Fruit fly (Drosophila melanogaster) whole organism, embryonic: ENCODE results near the gene pont.

ENCODE experiments used
- Antp ChIP-seq: fragments of 200-800 bp; sonication (Bioruptor generic); optimal IDR thresholded peaks from 3 replicates; lab custom pipeline; 2016; ENCODE audit warnings: missing biosample characterization, missing genetic modification characterization
- Atf-2 ChIP-seq: fragments of 200-800 bp; sonication (Bioruptor generic); optimal IDR thresholded peaks from 2 replicates; lab custom pipeline; 2016; ENCODE audit warnings: missing biosample characterization, missing genetic modification characterization
- Atf3 ChIP-seq: fragments of 200-800 bp; sonication (Bioruptor generic); optimal IDR thresholded peaks from 3 replicates; lab custom pipeline; 2016; ENCODE audit warnings: missing biosample characterization, missing genetic modification characterization
- Bgb ChIP-seq: fragments of 200-800 bp; sonication (Bioruptor generic); IDR thresholded peaks from 2 replicates; pipeline ENCODE4 v1.3.6; 2022; ENCODE audit warnings: missing biosample characterization, missing genetic modification characterization; ENCODE audit not compliant: partially characterized antibody
- CG11504 ChIP-seq: fragments of 200-800 bp; sonication (Bioruptor generic); optimal IDR thresholded peaks from 3 replicates; lab custom pipeline; 2019; ENCODE audit warnings: missing biosample characterization, mild to moderate bottlenecking, missing genetic modification characterization, moderate library complexity
- CG11695 ChIP-seq: fragments of 200-800 bp; sonication (Bioruptor generic); IDR thresholded peaks from 3 replicates; pipeline ENCODE4 v1.3.6; 2022; ENCODE audit warnings: missing biosample characterization, missing genetic modification characterization
- CG12071 ChIP-seq: fragments of 200-800 bp; sonication (Bioruptor generic); optimal IDR thresholded peaks from 3 replicates; lab custom pipeline; 2018; ENCODE audit warnings: missing biosample characterization, mild to moderate bottlenecking, missing genetic modification characterization
- CG12104 ChIP-seq: fragments of 200-800 bp; sonication (Bioruptor generic); optimal IDR thresholded peaks from 3 replicates; lab custom pipeline; 2016; ENCODE audit warnings: missing biosample characterization, missing genetic modification characterization
- CG12299 ChIP-seq: fragments of 200-800 bp; sonication (Bioruptor generic); optimal IDR thresholded peaks from 2 replicates; lab custom pipeline; 2018; ENCODE audit warnings: missing biosample characterization, mild to moderate bottlenecking, missing genetic modification characterization
- CG16815 ChIP-seq: fragments of 200-800 bp; sonication (Bioruptor generic); optimal IDR thresholded peaks from 3 replicates; lab custom pipeline; 2017; ENCODE audit warnings: missing biosample characterization, mild to moderate bottlenecking, missing genetic modification characterization
- CG17912 ChIP-seq: fragments of 200-800 bp; sonication (Bioruptor generic); optimal IDR thresholded peaks from 2 replicates; lab custom pipeline; 2018; ENCODE audit warnings: missing biosample characterization, mild to moderate bottlenecking, missing genetic modification characterization
- CG1792 ChIP-seq: fragments of 200-800 bp; sonication (Bioruptor generic); optimal IDR thresholded peaks from 2 replicates; lab custom pipeline; 2016; ENCODE audit warnings: missing biosample characterization, missing genetic modification characterization
- CG30431 ChIP-seq: fragments of 200-800 bp; sonication (Bioruptor generic); optimal IDR thresholded peaks from 2 replicates; lab custom pipeline; 2017; ENCODE audit warnings: missing biosample characterization, missing genetic modification characterization
- CG31388 ChIP-seq: fragments of 200-800 bp; sonication (Bioruptor generic); optimal IDR thresholded peaks from 2 replicates; lab custom pipeline; 2016; ENCODE audit warnings: missing biosample characterization, missing genetic modification characterization
- CG3838 ChIP-seq: fragments of 200-800 bp; sonication (Bioruptor generic); optimal IDR thresholded peaks from 3 replicates; lab custom pipeline; 2016; ENCODE audit warnings: missing biosample characterization, missing genetic modification characterization
- CG4404 ChIP-seq: fragments of 200-800 bp; sonication (Bioruptor generic); IDR thresholded peaks from 2 replicates; pipeline ENCODE4 v1.3.6; 2022; ENCODE audit warnings: missing biosample characterization, missing genetic modification characterization
- CG4424 ChIP-seq: fragments of 200-800 bp; sonication (Bioruptor generic); optimal IDR thresholded peaks from 3 replicates; lab custom pipeline; 2016; ENCODE audit warnings: missing biosample characterization, missing genetic modification characterization
- CG6254 ChIP-seq: fragments of 200-800 bp; sonication (Bioruptor generic); optimal IDR thresholded peaks from 3 replicates; lab custom pipeline; 2017; ENCODE audit warnings: mild to moderate bottlenecking, missing biosample characterization, missing genetic modification reagents, missing genetic modification characterization
- CG6683 ChIP-seq: fragments of 200-800 bp; sonication (Bioruptor generic); optimal IDR thresholded peaks from 2 replicates; lab custom pipeline; 2017; ENCODE audit warnings: missing biosample characterization, mild to moderate bottlenecking, missing genetic modification characterization, missing genetic modification reagents
- CG6813 ChIP-seq: fragments of 200-800 bp; sonication (Bioruptor generic); optimal IDR thresholded peaks from 2 replicates; lab custom pipeline; 2017; ENCODE audit warnings: missing biosample characterization, missing genetic modification characterization, mild to moderate bottlenecking, moderate library complexity, missing genetic modification reagents
- CG8924 ChIP-seq: fragments of 200-800 bp; optimal IDR thresholded peaks from 3 replicates; lab custom pipeline; 2019; ENCODE audit warnings: missing biosample characterization, mild to moderate bottlenecking, missing genetic modification characterization, moderate library complexity
- CG9215 ChIP-seq: fragments of 200-800 bp; sonication (Bioruptor generic); IDR thresholded peaks from 2 replicates; pipeline ENCODE4 v1.3.6; 2022; ENCODE audit warnings: missing biosample characterization, missing genetic modification characterization
- CTCF ChIP-seq: fragments of 200-800 bp; sonication (Bioruptor generic); optimal IDR thresholded peaks from 2 replicates; lab custom pipeline; 2017; ENCODE audit warnings: missing biosample characterization, mild to moderate bottlenecking, missing genetic modification characterization, moderate library complexity
- Chrac-16 ChIP-seq: fragments of 200-800 bp; sonication (Bioruptor generic); optimal IDR thresholded peaks from 3 replicates; lab custom pipeline; 2016; ENCODE audit warnings: missing biosample characterization, missing genetic modification characterization
- Dad ChIP-seq: fragments of 200-800 bp; sonication (Bioruptor generic); optimal IDR thresholded peaks from 3 replicates; lab custom pipeline; 2016; ENCODE audit warnings: missing biosample characterization, missing genetic modification characterization
- Dbx ChIP-seq: fragments of 200-800 bp; sonication (Bioruptor generic); IDR thresholded peaks from 3 replicates; pipeline ENCODE4 v1.3.6; 2022; ENCODE audit warnings: missing biosample characterization, missing genetic modification characterization
- Doc2 ChIP-seq: fragments of 200-800 bp; sonication (Bioruptor generic); IDR thresholded peaks from 2 replicates; pipeline ENCODE4 v1.3.6; 2022; ENCODE audit warnings: missing biosample characterization, missing genetic modification characterization
- Kr ChIP-seq: fragments of 200-800 bp; sonication (Bioruptor generic); optimal IDR thresholded peaks from 2 replicates; lab custom pipeline; 2017; ENCODE audit warnings: missing biosample characterization, mild to moderate bottlenecking, missing genetic modification characterization
- NC2α ChIP-seq: fragments of 200-800 bp; sonication (Bioruptor generic); optimal IDR thresholded peaks from 2 replicates; lab custom pipeline; 2016; ENCODE audit warnings: missing biosample characterization, missing genetic modification characterization
- NK7.1 ChIP-seq: fragments of 200-800 bp; sonication (Bioruptor generic); optimal IDR thresholded peaks from 3 replicates; lab custom pipeline; 2016; ENCODE audit warnings: missing biosample characterization, missing genetic modification characterization
- Nf-YB ChIP-seq: fragments of 200-800 bp; sonication (Bioruptor generic); optimal IDR thresholded peaks from 3 replicates; lab custom pipeline; 2019; ENCODE audit warnings: missing biosample characterization, mild to moderate bottlenecking, missing genetic modification characterization, moderate library complexity
- Poxn ChIP-seq: fragments of 200-800 bp; sonication (Bioruptor generic); IDR thresholded peaks from 2 replicates; pipeline ENCODE4 v1.3.6; 2022; ENCODE audit warnings: missing biosample characterization, missing genetic modification characterization
- Ravus ChIP-seq: fragments of 200-800 bp; sonication (Bioruptor generic); IDR thresholded peaks from 2 replicates; pipeline ENCODE4 v1.3.6; 2022; ENCODE audit warnings: missing biosample characterization, missing genetic modification characterization
- Scr ChIP-seq: fragments of 200-800 bp; sonication (Bioruptor generic); IDR thresholded peaks from 2 replicates; pipeline ENCODE4 v1.3.6; 2022; ENCODE audit warnings: missing biosample characterization, missing genetic modification characterization; ENCODE audit not compliant: partially characterized antibody
- Taf1 ChIP-seq: fragments of 200-800 bp; sonication (Bioruptor generic); IDR thresholded peaks from 2 replicates; pipeline ENCODE4 v1.3.6; 2022; ENCODE audit warnings: missing biosample characterization, missing genetic modification characterization
- chm ChIP-seq: fragments of 200-800 bp; sonication (Bioruptor generic); IDR thresholded peaks from 2 replicates; pipeline ENCODE4 v1.3.6; 2022; ENCODE audit warnings: missing biosample characterization, missing genetic modification characterization
- crol ChIP-seq: fragments of 200-800 bp; sonication (Bioruptor generic); IDR thresholded peaks from 2 replicates; pipeline ENCODE4 v1.3.6; 2022; ENCODE audit warnings: missing biosample characterization, missing genetic modification characterization
- eve ChIP-seq, 2 experiments: fragments of >200 bp; optimal IDR thresholded peaks; 2 replicates each; lab custom pipeline; 2017; ENCODE audit warnings: missing biosample characterization in 2 of 2, missing genetic modification characterization in 2 of 2
- fd102C ChIP-seq: fragments of 200-800 bp; sonication (Bioruptor generic); optimal IDR thresholded peaks from 2 replicates; lab custom pipeline; 2018; ENCODE audit warnings: missing biosample characterization, mild to moderate bottlenecking, missing genetic modification characterization, moderate library complexity
- gce ChIP-seq: fragments of 200-800 bp; sonication (Bioruptor generic); IDR thresholded peaks from 3 replicates; pipeline ENCODE4 v1.3.6; 2022; ENCODE audit warnings: missing biosample characterization, missing genetic modification characterization
- grau ChIP-seq: fragments of 200-800 bp; optimal IDR thresholded peaks from 3 replicates; lab custom pipeline; 2019; ENCODE audit warnings: missing biosample characterization, mild to moderate bottlenecking, missing genetic modification characterization, moderate library complexity
- gro ChIP-seq: fragments of 200-800 bp; sonication (Bioruptor generic); optimal IDR thresholded peaks from 2 replicates; lab custom pipeline; 2016; ENCODE audit warnings: missing biosample characterization, missing genetic modification characterization
- ham ChIP-seq: fragments of 200-800 bp; sonication (Bioruptor generic); IDR thresholded peaks from 2 replicates; pipeline ENCODE4 v1.3.6; 2022; ENCODE audit warnings: missing biosample characterization, missing genetic modification characterization
- jumu ChIP-seq: fragments of 200-800 bp; sonication (Bioruptor generic); optimal IDR thresholded peaks from 3 replicates; lab custom pipeline; 2016; ENCODE audit warnings: missing biosample characterization, missing genetic modification characterization
- kah ChIP-seq: fragments of 200-800 bp; sonication (Bioruptor generic); optimal IDR thresholded peaks from 2 replicates; lab custom pipeline; 2018; ENCODE audit warnings: missing biosample characterization, mild to moderate bottlenecking, missing genetic modification characterization
- org-1 ChIP-seq: fragments of 200-800 bp; sonication (Bioruptor generic); optimal IDR thresholded peaks from 2 replicates; lab custom pipeline; 2017; ENCODE audit warnings: missing biosample characterization, missing genetic modification characterization
- schlank ChIP-seq: fragments of 200-800 bp; sonication (Bioruptor generic); optimal IDR thresholded peaks from 2 replicates; lab custom pipeline; 2018; ENCODE audit warnings: missing biosample characterization, mild to moderate bottlenecking, missing genetic modification characterization
- sens-2 ChIP-seq: fragments of 200-800 bp; sonication (Bioruptor generic); IDR thresholded peaks from 2 replicates; pipeline ENCODE4 v1.3.6; 2022; ENCODE audit warnings: missing biosample characterization, missing genetic modification characterization
- tna ChIP-seq: fragments of 200-800 bp; sonication (Bioruptor generic); IDR thresholded peaks from 2 replicates; pipeline ENCODE4 v1.3.6; 2022; ENCODE audit warnings: missing biosample characterization, missing genetic modification characterization; ENCODE audit not compliant: partially characterized antibody
- zen ChIP-seq: fragments of 200-800 bp; sonication (Bioruptor generic); optimal IDR thresholded peaks from 3 replicates; lab custom pipeline; 2018; ENCODE audit warnings: missing biosample characterization, mild to moderate bottlenecking, missing genetic modification characterization, moderate library complexity
- zfh2 ChIP-seq: fragments of 200-800 bp; sonication (Bioruptor generic); optimal IDR thresholded peaks from 2 replicates; lab custom pipeline; 2016; ENCODE audit warnings: missing biosample characterization, missing genetic modification characterization

pont gene

dm6 chr3R:10268865-10269442 is 7.0 kb downstream of the pont start (continued):
- TF ChIP-seq CG3838 (GFP tag; lab: Kevin White, UChicago): peak; percentile 41
- peak; percentile 65 for TF ChIP-seq grau (tag; lab: Kevin White, UChicago)
- no peak for TF ChIP-seq fd102C
- TF ChIP-seq kah: no peak
- no peak for TF ChIP-seq jumu (GFP tag; lab: Kevin White, UChicago)
- TF ChIP-seq crol: no peak
- peak; percentile 28 for TF ChIP-seq schlank (tag; lab: Kevin White, UChicago)
- TF ChIP-seq Nf-YB (GFP tag; lab: Kevin White, UChicago): no peak
- peak; percentile 57 for TF ChIP-seq Atf3 (GFP tag; lab: Kevin White, UChicago)
- no peak for TF ChIP-seq CG31388 (GFP tag; lab: Kevin White, UChicago)
- peak; percentile 67 for TF ChIP-seq Doc2
- no peak for TF ChIP-seq Atf-2 (GFP tag; lab: Kevin White, UChicago)
- TF ChIP-seq Dbx (GFP tag; lab: Robert Waterston, UW): peak; percentile 66; the same call in 2 of the 3 replicates
- no peak for TF ChIP-seq CG12104 (GFP tag; lab: Kevin White, UChicago)
- TF ChIP-seq CG6683: no peak
- no peak for TF ChIP-seq Scr
- peak; percentile 39 for TF ChIP-seq sens-2 (GFP tag; lab: Robert Waterston, UW)
- peak; percentile 37 for TF ChIP-seq CG4424 (GFP tag; lab: Kevin White, UChicago)
- TF ChIP-seq Poxn: no peak
- TF ChIP-seq chm: no peak; the same call in 1 of the 2 replicates
- TF ChIP-seq Antp (GFP tag; lab: Kevin White, UChicago): peak; percentile 43
- no peak for TF ChIP-seq tna (GFP tag; lab: Robert Waterston, UW)
- peak; percentile 14 for TF ChIP-seq zen (tag; lab: Kevin White, UChicago)
- TF ChIP-seq Kr (GFP tag; lab: Kevin White, UChicago): no peak
- TF ChIP-seq CG4404 (GFP tag; lab: Robert Waterston, UW): peak; percentile 51; the same call in 1 of the 2 replicates
- peak; percentile 46 for TF ChIP-seq Chrac-16 (GFP tag; lab: Kevin White, UChicago)
- TF ChIP-seq CG12071 (GFP tag; lab: Kevin White, UChicago): peak; percentile 45
- TF ChIP-seq org-1: peak; percentile 0
- TF ChIP-seq CG30431: no peak
- TF ChIP-seq CG8924: peak; percentile 24
- no peak for TF ChIP-seq eve (GFP tag; optimal IDR thresholded peaks at IDR 0.05; lab: Kevin White, UChicago)
- no peak for TF ChIP-seq CTCF (GFP tag; lab: Kevin White, UChicago)
- no peak for TF ChIP-seq NC2α
- peak; percentile 41 for TF ChIP-seq zfh2 (GFP tag; lab: Kevin White, UChicago)
- peak; percentile 48 for TF ChIP-seq Dad (GFP tag; lab: Kevin White, UChicago)
- no peak for TF ChIP-seq CG17912 (GFP tag; lab: Kevin White, UChicago)
- peak; percentile 54 for TF ChIP-seq CG6254 (GFP tag; lab: Kevin White, UChicago)
- TF ChIP-seq CG12299: peak; percentile 2
- 0 out of 3 replicates have a peak, but pooled peaks have one; percentile 49 for TF ChIP-seq CG11695 (GFP tag; lab: Robert Waterston, UW)
- peak; percentile 61; the same call in 1 of the 3 replicates for TF ChIP-seq gce (GFP tag; lab: Robert Waterston, UW)
- no peak for TF ChIP-seq CG16815 (GFP tag; lab: Kevin White, UChicago)
- TF ChIP-seq CG6813 (GFP tag; lab: Kevin White, UChicago): peak; percentile 53
- TF ChIP-seq CG11504 (tag; lab: Kevin White, UChicago): peak; percentile 78
- TF ChIP-seq Bgb: no peak
- peak; percentile 51 for TF ChIP-seq CG1792 (GFP tag; lab: Kevin White, UChicago)
- TF ChIP-seq NK7.1 (GFP tag; lab: Kevin White, UChicago): no peak
- peak; percentile 72 for TF ChIP-seq Taf1
- peak; percentile 56; the same call in 1 of the 2 replicates for TF ChIP-seq ham (GFP tag; lab: Robert Waterston, UW)
- TF ChIP-seq CG9215 (GFP tag; lab: Robert Waterston, UW): peak; percentile 50
- TF ChIP-seq gro: peak; percentile 24
- peak; percentile 53 for TF ChIP-seq Ravus (GFP tag; lab: Robert Waterston, UW)
